Fruit fly (Drosophila melanogaster): ENCODE results near the gene Ndf.

Gene Ndf

DNA sequence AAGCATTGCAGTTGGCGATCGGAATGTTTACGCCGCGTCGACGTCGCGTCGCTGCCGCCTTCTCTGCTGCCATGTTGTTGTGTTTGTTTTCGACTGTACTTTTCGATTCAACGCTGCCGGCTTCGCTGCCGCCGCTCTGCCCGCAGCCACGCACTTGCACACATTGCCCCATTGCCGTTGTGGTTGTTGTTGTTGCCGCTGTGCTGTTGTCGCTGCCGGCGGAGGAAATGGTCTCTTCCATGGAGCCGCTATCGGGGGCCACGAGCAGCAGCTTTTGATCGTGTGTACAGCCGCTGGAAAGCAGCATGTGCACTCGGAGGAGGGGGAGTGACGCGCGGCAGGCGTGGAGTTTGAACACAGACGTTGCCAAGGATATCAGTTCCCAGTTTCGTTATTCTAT is 942 bp downstream of the Ndf start (continued):
- no peak for TF ChIP-seq Max (GFP tag; optimal IDR thresholded peaks at IDR 0.05)
- TF ChIP-seq lbe (GFP tag; optimal IDR thresholded peaks at IDR 0.05) = no peak
- no peak for TF ChIP-seq CG10543 (GFP tag; optimal IDR thresholded peaks at IDR 0.05)
- no peak for TF ChIP-seq tup (GFP tag; optimal IDR thresholded peaks at IDR 0.05)
- TF ChIP-seq CG15479 (GFP tag; optimal IDR thresholded peaks at IDR 0.05) = no peak
- no peak for TF ChIP-seq fd96Cb (tag; optimal IDR thresholded peaks at IDR 0.05)
- no peak for TF ChIP-seq CG17359 (tag; optimal IDR thresholded peaks at IDR 0.05)
- TF ChIP-seq pzg (GFP tag; optimal IDR thresholded peaks at IDR 0.05) = no peak
- no peak for TF ChIP-seq Myb (GFP tag; optimal IDR thresholded peaks at IDR 0.05)
- no peak for TF ChIP-seq GATAe (GFP tag; conservative IDR thresholded peaks at IDR 0.05)
- TF ChIP-seq CG10565 (GFP tag; optimal IDR thresholded peaks at IDR 0.05) = no peak
- no peak for TF ChIP-seq CG6272 (GFP tag; IDR thresholded peaks at IDR 0.05)
- TF ChIP-seq wdn (GFP tag; IDR thresholded peaks at IDR 0.05) = no peak
- no peak for TF ChIP-seq Ada2b (GFP tag; IDR thresholded peaks at IDR 0.05)
- no peak for TF ChIP-seq CG11504 (tag; optimal IDR thresholded peaks at IDR 0.05)
- no peak for TF ChIP-seq CG14860 (GFP tag; IDR thresholded peaks at IDR 0.05; ENCODE audit: partially characterized antibody)
- TF ChIP-seq Dek (tag; optimal IDR thresholded peaks at IDR 0.05) = no peak
- no peak for TF ChIP-seq shn (GFP tag; optimal IDR thresholded peaks at IDR 0.05)
- TF ChIP-seq Kr (GFP tag; optimal IDR thresholded peaks at IDR 0.05) = no peak
- no peak for TF ChIP-seq gfzf (GFP tag; optimal IDR thresholded peaks at IDR 0.05)
- no peak for TF ChIP-seq Poxn (GFP tag; IDR thresholded peaks at IDR 0.05)
- TF ChIP-seq CG4617 (GFP tag; optimal IDR thresholded peaks at IDR 0.05; ENCODE audit: borderline replicate concordance) = no peak
- no peak for TF ChIP-seq org-1 (GFP tag; optimal IDR thresholded peaks at IDR 0.05)
- no peak for TF ChIP-seq Asciz (GFP tag; optimal IDR thresholded peaks at IDR 0.05)
- peak; percentile 18; the same call in 1 of the 2 replicates for TF ChIP-seq E2f2 (GFP tag; IDR thresholded peaks at IDR 0.05)
- no peak for TF ChIP-seq CG32532 (GFP tag; IDR thresholded peaks at IDR 0.05)
- TF ChIP-seq crp (GFP tag; optimal IDR thresholded peaks at IDR 0.05) = no peak
- no peak for TF ChIP-seq luna (GFP tag; optimal IDR thresholded peaks at IDR 0.05)
- no peak for TF ChIP-seq CG8290 (GFP tag; optimal IDR thresholded peaks at IDR 0.05)
- TF ChIP-seq CG8290 (tag; optimal IDR thresholded peaks at IDR 0.05) = no peak
- TF ChIP-seq Vsx1 (GFP tag; optimal IDR thresholded peaks at IDR 0.05) = no peak
- TF ChIP-seq lab (GFP tag; optimal IDR thresholded peaks at IDR 0.05) = no peak
- peak; percentile 39; the same call in 1 of the 2 replicates for TF ChIP-seq hbn (GFP tag; IDR thresholded peaks at IDR 0.05; ENCODE audit: partially characterized antibody)
- no peak for TF ChIP-seq jigr1 (GFP tag; IDR thresholded peaks at IDR 0.05)
- no peak for TF ChIP-seq odd (GFP tag; optimal IDR thresholded peaks at IDR 0.05)
- no peak for TF ChIP-seq CG3407 (GFP tag; optimal IDR thresholded peaks at IDR 0.05)
- TF ChIP-seq HLH3B (GFP tag; IDR thresholded peaks at IDR 0.05) = no peak; the same call in 1 of the 2 replicates
- no peak for TF ChIP-seq CG2889 (GFP tag; IDR thresholded peaks at IDR 0.05)
- 0 out of 2 replicates have a peak, but pooled peaks have one; percentile 44 for TF ChIP-seq sna (GFP tag; IDR thresholded peaks at IDR 0.05; ENCODE audit: partially characterized antibody)
- no peak for TF ChIP-seq CG7786 (GFP tag; optimal IDR thresholded peaks at IDR 0.05)
- no peak for TF ChIP-seq sc (optimal IDR thresholded peaks at IDR 0.05)
- no peak for TF ChIP-seq sc (GFP tag; optimal IDR thresholded peaks at IDR 0.05)
- no peak for TF ChIP-seq CG10654 (GFP tag; optimal IDR thresholded peaks at IDR 0.05)
- no peak for TF ChIP-seq HLH54F (GFP tag; optimal IDR thresholded peaks at IDR 0.05)
- no peak for TF ChIP-seq Xbp1 (GFP tag; optimal IDR thresholded peaks at IDR 0.05)
- no peak for TF ChIP-seq row (GFP tag; IDR thresholded peaks at IDR 0.05)
- no peak for TF ChIP-seq caup (GFP tag; optimal IDR thresholded peaks at IDR 0.05; ENCODE audit: severe bottlenecking)
- TF ChIP-seq Abd-B (GFP tag; optimal IDR thresholded peaks at IDR 0.05) = no peak
- no peak for TF ChIP-seq Atf6 (GFP tag; IDR thresholded peaks at IDR 0.05)
- no peak for TF ChIP-seq CG7745 (tag; optimal IDR thresholded peaks at IDR 0.05)
- TF ChIP-seq h (optimal IDR thresholded peaks at IDR 0.05) = no peak
- TF ChIP-seq Nf-YB (GFP tag; optimal IDR thresholded peaks at IDR 0.05) = no peak
